Worm (Caenorhabditis elegans) whole organism, L2 larva: ENCODE data around the gene mep-1.

Experiments
- F13H6.1 ChIP-seq: sonication (generic microtip); optimal IDR thresholded peaks from 2 replicates; lab custom pipeline; 2016; ENCODE audit warnings: missing genetic modification characterization, missing compliant biosample characterization
- R02D3.7 ChIP-seq: fragments of 150-350 bp; optimal IDR thresholded peaks from 2 replicates; lab custom pipeline; 2014; ENCODE audit warnings: missing biosample characterization, missing genetic modification characterization
- Y55F3AM.14 ChIP-seq: fragments of 200-800 bp; sonication (Bioruptor generic); optimal IDR thresholded peaks from 2 replicates; lab custom pipeline; 2018; ENCODE audit warnings: mild to moderate bottlenecking, missing genetic modification characterization, missing compliant biosample characterization
- ZK546.5 ChIP-seq: sonication (generic microtip); optimal IDR thresholded peaks from 2 replicates; lab custom pipeline; 2017; ENCODE audit warnings: missing biosample characterization, missing genetic modification characterization
- alr-1 ChIP-seq: fragments of 150-350 bp; optimal IDR thresholded peaks from 2 replicates; lab custom pipeline; 2014; ENCODE audit warnings: missing biosample characterization, missing genetic modification characterization
- aly-2 ChIP-seq: fragments of 150-350 bp; optimal IDR thresholded peaks from 2 replicates; lab custom pipeline; 2014; ENCODE audit warnings: missing biosample characterization, missing genetic modification characterization
- ama-1 ChIP-seq: fragments of 150-350 bp; optimal IDR thresholded peaks from 2 replicates; lab custom pipeline; 2018; ENCODE audit warnings: inconsistent platforms
- ceh-16 ChIP-seq: fragments of 150-350 bp; optimal IDR thresholded peaks from 2 replicates; lab custom pipeline; 2014; ENCODE audit warnings: missing biosample characterization, missing genetic modification characterization
- ceh-82 ChIP-seq: fragments of 150-350 bp; optimal IDR thresholded peaks from 2 replicates; lab custom pipeline; 2014; ENCODE audit warnings: missing biosample characterization, missing genetic modification characterization
- crh-2 ChIP-seq: sonication (generic microtip); optimal IDR thresholded peaks from 2 replicates; lab custom pipeline; 2017; ENCODE audit warnings: missing biosample characterization, missing genetic modification characterization
- elt-1 ChIP-seq: fragments of 150-350 bp; optimal IDR thresholded peaks from 2 replicates; lab custom pipeline; 2014; ENCODE audit warnings: missing biosample characterization, missing genetic modification characterization
- elt-3 ChIP-seq: sonication (generic microtip); optimal IDR thresholded peaks from 2 replicates; lab custom pipeline; 2017; ENCODE audit warnings: missing biosample characterization, missing genetic modification characterization
- fos-1 ChIP-seq: fragments of 150-350 bp; optimal IDR thresholded peaks from 2 replicates; lab custom pipeline; 2014; ENCODE audit warnings: missing biosample characterization, missing genetic modification characterization
- lin-11 ChIP-seq: fragments of 150-350 bp; sonication (generic microtip); optimal IDR thresholded peaks from 2 replicates; lab custom pipeline; 2014; ENCODE audit warnings: missing biosample characterization, missing genetic modification characterization, inconsistent platforms, mixed read lengths
- lin-39 ChIP-seq: fragments of 150-350 bp; optimal IDR thresholded peaks from 2 replicates; lab custom pipeline; 2014; ENCODE audit warnings: missing biosample characterization, missing genetic modification reagents, missing genetic modification characterization
- lsy-2 ChIP-seq, 2 experiments: fragments of 150-350 bp in 1 of 2; sonication (generic microtip) in 1 of 2; optimal IDR thresholded peaks; 2 replicates each; lab custom pipeline; 2014 to 2017; ENCODE audit warnings: missing biosample characterization in 2 of 2, missing genetic modification characterization in 2 of 2
- mab-5 ChIP-seq: fragments of 150-350 bp; optimal IDR thresholded peaks from 2 replicates; lab custom pipeline; 2014; ENCODE audit warnings: missing biosample characterization, missing genetic modification characterization
- mbf-1 ChIP-seq: sonication (generic microtip); optimal IDR thresholded peaks from 2 replicates; lab custom pipeline; 2017; ENCODE audit warnings: missing biosample characterization, missing genetic modification characterization
- mdl-1 ChIP-seq, 2 experiments: fragments of 150-350 bp in 1 of 2; sonication (generic microtip) in 1 of 2; optimal IDR thresholded peaks; 2 replicates each; lab custom pipeline; 2017; ENCODE audit warnings: missing biosample characterization in 2 of 2, missing genetic modification characterization in 2 of 2
- nhr-10 ChIP-seq: sonication (generic microtip); optimal IDR thresholded peaks from 2 replicates; lab custom pipeline; 2017; ENCODE audit warnings: missing biosample characterization, missing genetic modification characterization
- nhr-11 ChIP-seq: fragments of 150-350 bp; optimal IDR thresholded peaks from 2 replicates; lab custom pipeline; 2014; ENCODE audit warnings: missing biosample characterization, missing genetic modification characterization
- nhr-12 ChIP-seq: fragments of 150-350 bp; optimal IDR thresholded peaks from 2 replicates; lab custom pipeline; 2014; ENCODE audit warnings: missing biosample characterization, missing genetic modification characterization
- nhr-21 ChIP-seq: fragments of 150-350 bp; optimal IDR thresholded peaks from 2 replicates; lab custom pipeline; 2014; ENCODE audit warnings: missing biosample characterization, missing genetic modification characterization
- nhr-23 ChIP-seq: fragments of 150-350 bp; optimal IDR thresholded peaks from 2 replicates; lab custom pipeline; 2014; ENCODE audit warnings: missing biosample characterization, missing genetic modification reagents, missing genetic modification characterization
- nhr-25 ChIP-seq: fragments of 150-350 bp; sonication (generic microtip); optimal IDR thresholded peaks from 3 replicates; lab custom pipeline; 2014; ENCODE audit warnings: missing biosample characterization, missing genetic modification characterization
- nhr-6 ChIP-seq: fragments of 150-350 bp; optimal IDR thresholded peaks from 2 replicates; lab custom pipeline; 2014; ENCODE audit warnings: missing biosample characterization, missing genetic modification characterization
- nhr-77 ChIP-seq: fragments of 150-350 bp; optimal IDR thresholded peaks from 2 replicates; lab custom pipeline; 2014; ENCODE audit warnings: missing biosample characterization, missing genetic modification characterization
- peb-1 ChIP-seq: fragments of 150-350 bp; optimal IDR thresholded peaks from 2 replicates; lab custom pipeline; 2014; ENCODE audit warnings: missing biosample characterization, missing genetic modification characterization
- sem-4 ChIP-seq: fragments of 150-350 bp; optimal IDR thresholded peaks from 2 replicates; lab custom pipeline; 2014; ENCODE audit warnings: missing biosample characterization, missing genetic modification reagents, missing genetic modification characterization
- skn-1 ChIP-seq: sonication (generic microtip); optimal IDR thresholded peaks from 2 replicates; lab custom pipeline; 2017; ENCODE audit warnings: missing biosample characterization, missing genetic modification characterization
- sma-3 ChIP-seq: sonication (generic microtip); optimal IDR thresholded peaks from 2 replicates; lab custom pipeline; 2016; ENCODE audit warnings: missing genetic modification reagents, missing genetic modification characterization, missing compliant biosample characterization
- sma-9 ChIP-seq, 2 experiments: fragments of 150-350 bp in 1 of 2; sonication (generic microtip) in 1 of 2; optimal IDR thresholded peaks; 2 replicates each; lab custom pipeline; 2014 to 2016; ENCODE audit warnings: missing genetic modification characterization in 2 of 2, mild to moderate bottlenecking in 1 of 2, missing biosample characterization in 1 of 2, missing compliant biosample characterization in 1 of 2, missing genetic modification reagents in 1 of 2, moderate library complexity in 1 of 2
- snpc-4 ChIP-seq: fragments of 150-350 bp; optimal IDR thresholded peaks from 2 replicates; lab custom pipeline; 2014; ENCODE audit warnings: missing biosample characterization, missing genetic modification characterization
- unc-39 ChIP-seq: fragments of 150-350 bp; optimal IDR thresholded peaks from 2 replicates; lab custom pipeline; 2014; ENCODE audit warnings: missing biosample characterization, missing genetic modification characterization
- unc-55 ChIP-seq: fragments of 150-350 bp; sonication (generic microtip); optimal IDR thresholded peaks from 3 replicates; lab custom pipeline; 2014; ENCODE audit warnings: missing biosample characterization, missing genetic modification reagents, missing genetic modification characterization
- unc-62 ChIP-seq: fragments of 150-350 bp; optimal IDR thresholded peaks from 2 replicates; lab custom pipeline; 2014; ENCODE audit warnings: missing biosample characterization, missing genetic modification reagents, missing genetic modification characterization
- zag-1 ChIP-seq: fragments of 150-350 bp; optimal IDR thresholded peaks from 2 replicates; lab custom pipeline; 2014; ENCODE audit warnings: missing biosample characterization, missing genetic modification characterization
- ztf-1 ChIP-seq: fragments of 200-800 bp; sonication (Bioruptor generic); conservative IDR thresholded peaks from 2 replicates; pipeline ENCODE4 v1.3.6; 2022; ENCODE audit warnings: missing genetic modification characterization, missing compliant biosample characterization
- ztf-11 ChIP-seq: sonication (generic microtip); optimal IDR thresholded peaks from 2 replicates; lab custom pipeline; 2017; ENCODE audit warnings: missing biosample characterization, missing genetic modification characterization
- ztf-4 ChIP-seq: fragments of 150-350 bp; optimal IDR thresholded peaks from 2 replicates; lab custom pipeline; 2014; ENCODE audit warnings: missing biosample characterization, missing genetic modification characterization

Gene mep-1

ce11 chrIV:11566146-11566545, 41.7 kb downstream of the mep-1 start, which contains the start of gene sec-24.1 (continued):
- TF ChIP-seq ZK546.5 (tag; lab: Kevin White, UChicago) (peak; percentile 75), F13H6.1 (peak; percentile 89), nhr-12 (tag; lab: Kevin White, UChicago) (no peak), lin-11 (tag; lab: Kevin White, UChicago) (peak; percentile 86), zag-1 (no peak), ztf-4 (tag; lab: Kevin White, UChicago) (peak; percentile 84), fos-1 (tag; lab: Kevin White, UChicago) (peak; percentile 68), unc-62 (peak; percentile 39), crh-2 (peak; percentile 95), sem-4 (tag; lab: Kevin White, UChicago) (peak; percentile 88), peb-1 (tag; lab: Kevin White, UChicago) (no peak), mab-5 (tag; lab: Kevin White, UChicago) (peak; percentile 83), elt-3 (tag; lab: Kevin White, UChicago) (no peak), skn-1 (tag; lab: Kevin White, UChicago) (no peak), nhr-10 (tag; lab: Kevin White, UChicago) (no peak), aly-2 (no peak), nhr-6 (peak; percentile 69), ztf-1 (GFP tag; lab: Robert Waterston, UW) (no peak), lin-39 (tag; lab: Kevin White, UChicago) (no peak), ama-1 (lab: Kevin White, UChicago) (no peak), mdl-1 (tag; optimal IDR thresholded peaks at IDR 0.05; lab: Kevin White, UChicago) (peak; percentile 57 to 68), mbf-1 (tag; lab: Kevin White, UChicago) (no peak), nhr-25 (peak; percentile 92)

ce11 chrIV:11568249-11568940, 44.0 kb downstream of the mep-1 start:
- no peak for TF ChIP-seq snpc-4 (tag; lab: Kevin White, UChicago)
- TF ChIP-seq sma-9 (GFP tag; optimal IDR thresholded peaks at IDR 0.05; lab: Kevin White, UChicago): no peak
- no peak for TF ChIP-seq sma-9 (tag; optimal IDR thresholded peaks at IDR 0.05; lab: Kevin White, UChicago)
- TF ChIP-seq nhr-25: no peak
- no peak for TF ChIP-seq unc-39 (tag; lab: Kevin White, UChicago)
- TF ChIP-seq nhr-11 (tag; lab: Kevin White, UChicago): no peak
- no peak for TF ChIP-seq fos-1 (tag; lab: Kevin White, UChicago)
- TF ChIP-seq alr-1 (tag; lab: Kevin White, UChicago): no peak
- TF ChIP-seq nhr-23: no peak
- no peak for TF ChIP-seq unc-55
- no peak for TF ChIP-seq sma-3
- no peak for TF ChIP-seq crh-2
- TF ChIP-seq R02D3.7 (tag; lab: Kevin White, UChicago): no peak
- TF ChIP-seq nhr-77 (tag; lab: Kevin White, UChicago): no peak
- TF ChIP-seq, all 48 proteins: peak for 0

- TF ChIP-seq nhr-25 (no peak), mbf-1 (tag; lab: Kevin White, UChicago) (no peak), nhr-10 (tag; lab: Kevin White, UChicago) (no peak), aly-2 (no peak), nhr-21 (no peak)
These were observed 45.4 kb downstream of the mep-1 start for ce11 chrIV:11569795-11570194.

DNA sequence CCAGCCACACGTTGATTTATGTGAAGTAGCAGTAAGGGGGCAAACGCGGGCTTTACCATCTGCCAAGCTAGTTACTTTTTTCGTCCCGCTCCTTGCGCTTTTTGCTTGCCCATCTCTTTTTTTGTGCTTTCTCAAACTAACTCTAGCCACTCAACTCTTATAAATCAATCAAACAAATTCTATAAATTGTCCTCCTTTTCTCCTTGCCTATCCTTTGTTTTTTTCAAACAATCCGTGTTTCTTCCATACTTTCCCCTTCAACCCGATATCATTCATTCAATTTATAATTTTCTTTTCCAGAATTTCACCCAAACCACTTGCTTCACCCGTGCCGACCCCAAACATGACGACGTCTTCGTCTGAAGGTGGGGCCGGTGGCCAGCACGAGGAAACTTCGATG, 45.8 kb downstream of the mep-1 start, which contains the start of gene srgp-1:
srgp-1 (plus strand) TSS at position 301 of the 400 bp plus-strand sequence.
- TF ChIP-seq ceh-82 (tag; lab: Kevin White, UChicago) (no peak), skn-1 (tag; lab: Kevin White, UChicago) (no peak), alr-1 (tag; lab: Kevin White, UChicago) (no peak), unc-39 (tag; lab: Kevin White, UChicago) (no peak)

ce11 chrIV:11571374-11571839, 47.0 kb downstream of the mep-1 start:
- TF ChIP-seq lin-11 (tag; lab: Kevin White, UChicago) (no peak), mab-5 (tag; lab: Kevin White, UChicago) (no peak), sma-3 (peak; percentile 27), F13H6.1 (peak; percentile 12), nhr-11 (tag; lab: Kevin White, UChicago) (no peak), zag-1 (no peak), peb-1 (tag; lab: Kevin White, UChicago) (no peak), alr-1 (tag; lab: Kevin White, UChicago) (no peak), snpc-4 (tag; lab: Kevin White, UChicago) (no peak), nhr-77 (tag; lab: Kevin White, UChicago) (no peak), ceh-16 (tag; lab: Kevin White, UChicago) (peak; percentile 29), mdl-1 (tag; optimal IDR thresholded peaks at IDR 0.05; lab: Kevin White, UChicago) (no peak), Y55F3AM.14 (GFP tag; lab: Kevin White, UChicago) (peak; percentile 24), elt-1 (tag; lab: Kevin White, UChicago) (no peak), ama-1 (lab: Kevin White, UChicago) (no peak), ztf-11 (tag; lab: Kevin White, UChicago) (no peak), fos-1 (tag; lab: Kevin White, UChicago) (peak; percentile 47), nhr-23 (no peak), nhr-10 (tag; lab: Kevin White, UChicago) (no peak), unc-62 (no peak), ceh-82 (tag; lab: Kevin White, UChicago) (no peak), unc-55 (no peak), nhr-6 (no peak), mbf-1 (tag; lab: Kevin White, UChicago) (no peak), nhr-25 (peak; percentile 45), lsy-2 (tag; optimal IDR thresholded peaks at IDR 0.05; lab: Kevin White, UChicago) (no peak), ztf-4 (tag; lab: Kevin White, UChicago) (no peak), aly-2 (no peak)
